Fruit fly (Drosophila melanogaster): ENCODE measurements around the gene CG17260.
A peak's percentile ranks its signal among the peaks of the same experiment; 100 is the strongest.

CG17260 gene

dm6 chr2L:3039774-3040173, 2.7 kb downstream of the CG17260 start, which contains the start of the genes cnir and CG17221 (continued):
- no peak for TF ChIP-seq CG7271 (tag; optimal IDR thresholded peaks at IDR 0.05)
- TF ChIP-seq Dip3 (GFP tag; optimal IDR thresholded peaks at IDR 0.05) = peak; percentile 70
- TF ChIP-seq CG17359 (tag; optimal IDR thresholded peaks at IDR 0.05) = peak; percentile 58
- TF ChIP-seq CG6175 (GFP tag; IDR thresholded peaks at IDR 0.05) = no peak
- no peak for TF ChIP-seq klu (GFP tag; IDR thresholded peaks at IDR 0.05)
- TF ChIP-seq CG43689 (GFP tag; IDR thresholded peaks at IDR 0.05) = no peak
- peak; percentile 30 for TF ChIP-seq cato (GFP tag; optimal IDR thresholded peaks at IDR 0.05; ENCODE audit: borderline replicate concordance)
- TF ChIP-seq CG6254 (GFP tag; optimal IDR thresholded peaks at IDR 0.05) = no peak
- peak; percentile 59 for TF ChIP-seq Dp (GFP tag; optimal IDR thresholded peaks at IDR 0.05)
- TF ChIP-seq CG12219 (GFP tag; optimal IDR thresholded peaks at IDR 0.05) = peak; percentile 48
- TF ChIP-seq CG8924 (tag; optimal IDR thresholded peaks at IDR 0.05) = peak; percentile 61
- no peak for TF ChIP-seq bowl (GFP tag; IDR thresholded peaks at IDR 0.05)
- TF ChIP-seq tup (GFP tag; optimal IDR thresholded peaks at IDR 0.05) = peak; percentile 43
- no peak for TF ChIP-seq odd (GFP tag; optimal IDR thresholded peaks at IDR 0.05)
- TF ChIP-seq fu2 (GFP tag; optimal IDR thresholded peaks at IDR 0.05) = peak; percentile 71
- no peak for TF ChIP-seq CG14860 (GFP tag; IDR thresholded peaks at IDR 0.05; ENCODE audit: partially characterized antibody)
- peak; percentile 22 for TF ChIP-seq nom (GFP tag; optimal IDR thresholded peaks at IDR 0.05)
- TF ChIP-seq MBD-R2 (GFP tag; IDR thresholded peaks at IDR 0.05) = peak; percentile 65
- no peak for TF ChIP-seq usp (GFP tag; optimal IDR thresholded peaks at IDR 0.05)
- no peak for TF ChIP-seq Poxn (GFP tag; IDR thresholded peaks at IDR 0.05)
- TF ChIP-seq gro (GFP tag; optimal IDR thresholded peaks at IDR 0.05) = peak; percentile 74
- TF ChIP-seq inv (GFP tag; IDR thresholded peaks at IDR 0.05; ENCODE audit: partially characterized antibody) = no peak
- TF ChIP-seq repo (GFP tag; optimal IDR thresholded peaks at IDR 0.05) = peak; percentile 51
- peak; percentile 64 for TF ChIP-seq Six4 (GFP tag; optimal IDR thresholded peaks at IDR 0.05)
- TF ChIP-seq emc (GFP tag; optimal IDR thresholded peaks at IDR 0.05) = peak; percentile 8
- no peak for TF ChIP-seq prd (optimal IDR thresholded peaks at IDR 0.05)
- TF ChIP-seq prd (GFP tag; IDR thresholded peaks at IDR 0.05) = peak; percentile 49; the same call in 1 of the 3 replicates
- peak; percentile 38 for TF ChIP-seq NC2α (GFP tag; optimal IDR thresholded peaks at IDR 0.05)
- no peak for TF ChIP-seq ftz-f1 (GFP tag; optimal IDR thresholded peaks at IDR 0.05)
- TF ChIP-seq lmd (GFP tag; IDR thresholded peaks at IDR 0.05) = no peak
- peak; percentile 75 for TF ChIP-seq gfzf (GFP tag; optimal IDR thresholded peaks at IDR 0.05)
- peak; percentile 92 for TF ChIP-seq CG2116 (GFP tag; optimal IDR thresholded peaks at IDR 0.05)
- TF ChIP-seq CG14965 (GFP tag; optimal IDR thresholded peaks at IDR 0.05; ENCODE audit: borderline replicate concordance) = no peak
- TF ChIP-seq Fer1 (GFP tag; optimal IDR thresholded peaks at IDR 0.05) = peak; percentile 79
- TF ChIP-seq CG15514 (GFP tag; optimal IDR thresholded peaks at IDR 0.05) = peak; percentile 73
- peak; percentile 55 for TF ChIP-seq CG6689 (GFP tag; IDR thresholded peaks at IDR 0.05)
- TF ChIP-seq Fer2 (tag; optimal IDR thresholded peaks at IDR 0.05) = peak; percentile 72
- peak; percentile 74 for TF ChIP-seq HHEX (GFP tag; optimal IDR thresholded peaks at IDR 0.05)
- peak; percentile 72 for TF ChIP-seq Hsf (GFP tag; optimal IDR thresholded peaks at IDR 0.05)
- peak; percentile 35; the same call in 1 of the 2 replicates for TF ChIP-seq ssp (GFP tag; IDR thresholded peaks at IDR 0.05)
- peak; percentile 61 for TF ChIP-seq CG9609 (GFP tag; optimal IDR thresholded peaks at IDR 0.05)
- TF ChIP-seq CG3163 (GFP tag; optimal IDR thresholded peaks at IDR 0.05) = peak; percentile 15
- no peak for TF ChIP-seq sima (GFP tag; optimal IDR thresholded peaks at IDR 0.05)
- TF ChIP-seq dmrt99B (tag; optimal IDR thresholded peaks at IDR 0.05) = peak; percentile 51
- no peak for TF ChIP-seq hb (GFP tag; IDR thresholded peaks at IDR 0.05; ENCODE audit: partially characterized antibody)
- no peak for TF ChIP-seq CkIIα-i1 (GFP tag; IDR thresholded peaks at IDR 0.05)
- TF ChIP-seq aop (GFP tag; IDR thresholded peaks at IDR 0.05) = no peak
- peak; percentile 62 for TF ChIP-seq Dad (GFP tag; optimal IDR thresholded peaks at IDR 0.05)
- no peak; the same call in 1 of the 2 replicates for TF ChIP-seq CG4404 (GFP tag; IDR thresholded peaks at IDR 0.05)
- TF ChIP-seq Trl (optimal IDR thresholded peaks at IDR 0.05) = no peak
- peak; percentile 87 for TF ChIP-seq Trl (GFP tag; optimal IDR thresholded peaks at IDR 0.05)
- peak; percentile 76 for TF ChIP-seq CG33213 (GFP tag; optimal IDR thresholded peaks at IDR 0.05)

Data from whole organism, embryonic.